Worm (Caenorhabditis elegans): ENCODE measurements around the gene dpm-3.

dpm-3 gene

DNA sequence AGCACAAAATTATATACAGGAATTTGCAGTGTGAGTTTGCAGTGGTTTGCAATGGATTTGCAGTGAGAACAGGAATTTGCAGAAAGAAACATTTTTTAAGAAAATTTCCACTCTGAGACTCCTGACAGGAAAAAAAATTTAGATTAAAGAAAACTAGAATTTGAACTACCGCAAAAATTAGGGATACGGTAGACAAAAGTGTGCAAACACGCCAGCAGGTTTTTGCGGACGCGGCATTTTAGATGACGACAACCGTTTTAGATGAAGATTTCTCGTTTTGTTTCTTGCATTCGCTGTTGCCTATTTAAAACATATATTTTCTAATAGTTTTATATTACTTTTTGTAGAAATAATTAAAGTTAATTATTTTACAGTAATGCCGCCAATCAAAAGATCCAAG, 19.5 kb upstream of the dpm-3 start, which contains the start of gene wdr-46 (continued):
- TF ChIP-seq nhr-28 (tag; optimal IDR thresholded peaks at IDR 0.05), result no peak
- TF ChIP-seq ham-2 (GFP tag; optimal IDR thresholded peaks at IDR 0.05), result no peak
- TF ChIP-seq ces-1 (GFP tag; optimal IDR thresholded peaks at IDR 0.05), result peak; percentile 86
- TF ChIP-seq ceh-43 (GFP tag; optimal IDR thresholded peaks at IDR 0.05), result peak; percentile 31
- TF ChIP-seq drap-1 (GFP tag; optimal IDR thresholded peaks at IDR 0.05), result no peak
- no peak for TF ChIP-seq elt-1 (tag; optimal IDR thresholded peaks at IDR 0.05; ENCODE audit: borderline replicate concordance, insufficient read depth)
- no peak for TF ChIP-seq sem-2 (GFP tag; optimal IDR thresholded peaks at IDR 0.05)
- peak; percentile 29 for TF ChIP-seq unc-62 (GFP tag; optimal IDR thresholded peaks at IDR 0.05)
- no peak for TF ChIP-seq nhr-76 (tag; optimal IDR thresholded peaks at IDR 0.05)
- peak; percentile 8 for TF ChIP-seq ceh-39 (tag; optimal IDR thresholded peaks at IDR 0.05)

DNA sequence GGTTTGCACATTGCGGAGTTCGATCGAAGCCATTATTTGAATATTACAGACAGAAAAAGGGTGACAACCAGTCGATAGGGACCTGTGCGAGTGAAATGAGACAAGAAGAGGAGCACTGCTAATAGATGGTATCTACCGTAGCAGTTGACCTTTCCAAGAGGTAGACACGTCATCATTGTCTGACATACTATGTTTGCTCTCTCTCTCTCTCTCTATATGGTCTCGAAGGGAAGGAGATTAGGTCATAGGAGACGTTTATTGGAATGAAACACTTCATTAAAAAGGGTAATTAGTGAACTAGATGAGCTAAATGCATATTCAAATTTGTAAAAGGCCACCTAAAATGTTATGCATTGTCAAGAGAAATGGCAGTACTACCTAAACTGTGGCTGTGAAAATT, 15.4 kb upstream of the dpm-3 start, which contains the start of gene atz-1:
TSS of gene atz-1 (minus strand) at position 101 of the 400 bp plus-strand sequence.
- TF ChIP-seq lin-13 (tag; optimal IDR thresholded peaks at IDR 0.05) (no peak), nhr-2 (tag; optimal IDR thresholded peaks at IDR 0.05) (peak; percentile 80), ceh-39 (tag; optimal IDR thresholded peaks at IDR 0.05) (peak; percentile 36)

DNA sequence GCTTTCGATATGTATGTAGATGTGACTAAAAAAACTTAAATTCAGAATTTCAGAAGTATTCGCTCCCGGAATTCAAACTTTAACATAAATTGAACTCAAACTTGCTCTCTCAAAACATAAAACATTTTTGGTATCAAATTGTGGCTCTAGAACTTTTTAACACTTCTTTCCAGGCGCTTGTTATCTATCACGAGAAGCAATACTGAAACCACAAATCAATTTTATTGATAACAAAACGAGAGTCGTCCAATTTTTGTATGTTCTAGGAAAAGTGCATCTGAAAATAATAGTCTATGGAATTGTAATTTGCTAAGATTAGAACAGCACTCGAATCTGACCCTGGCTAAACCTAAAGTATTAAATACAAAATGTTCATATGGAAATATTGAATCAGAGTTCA, 12.5 kb upstream of the dpm-3 start:
- TF ChIP-seq unc-39 (tag; optimal IDR thresholded peaks at IDR 0.05) (no peak), elt-3 (tag; optimal IDR thresholded peaks at IDR 0.05) (no peak), ces-1 (GFP tag; optimal IDR thresholded peaks at IDR 0.05) (no peak), flh-1 (GFP tag; optimal IDR thresholded peaks at IDR 0.05) (no peak), nhr-2 (tag; optimal IDR thresholded peaks at IDR 0.05) (no peak), ham-2 (GFP tag; optimal IDR thresholded peaks at IDR 0.05) (no peak), tbx-8 (GFP tag; optimal IDR thresholded peaks at IDR 0.05) (no peak)

DNA sequence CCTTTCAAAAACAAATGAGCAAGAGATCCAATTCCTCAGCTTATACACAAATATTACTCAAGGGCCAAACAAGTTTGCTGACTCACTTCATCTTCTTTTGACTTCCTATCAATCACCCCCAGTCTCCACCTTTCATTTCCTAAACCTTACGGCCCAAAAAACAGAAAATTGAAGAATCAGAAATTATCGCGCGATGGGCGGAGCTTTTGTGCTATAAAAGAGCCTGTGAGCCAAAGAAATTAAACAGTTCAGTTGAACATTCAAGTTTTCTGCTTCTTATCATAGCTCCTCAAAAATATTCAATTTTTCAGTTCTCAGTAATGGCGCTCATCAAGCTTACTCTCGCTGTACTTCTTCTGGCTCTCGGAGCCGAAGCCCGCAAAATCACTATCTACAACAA, 11.6 kb upstream of the dpm-3 start, which contains the start of gene thn-1:
TSS of gene thn-1 (plus strand) at position 301 of the 400 bp plus-strand sequence.
- no peak for TF ChIP-seq drap-1 (GFP tag; optimal IDR thresholded peaks at IDR 0.05)
- TF ChIP-seq ces-1 (GFP tag; optimal IDR thresholded peaks at IDR 0.05), result no peak
- TF ChIP-seq zip-8 (tag; optimal IDR thresholded peaks at IDR 0.05), result no peak
- TF ChIP-seq unc-120 (tag; optimal IDR thresholded peaks at IDR 0.05; ENCODE audit: poor library complexity, severe bottlenecking), result no peak
- TF ChIP-seq ztf-11 (tag; optimal IDR thresholded peaks at IDR 0.05), result no peak
- no peak for TF ChIP-seq blmp-1 (tag; optimal IDR thresholded peaks at IDR 0.05)
- TF ChIP-seq mab-5 (tag; optimal IDR thresholded peaks at IDR 0.05), result no peak
- TF ChIP-seq elt-1 (tag; optimal IDR thresholded peaks at IDR 0.05; ENCODE audit: borderline replicate concordance, insufficient read depth), result no peak
- no peak for TF ChIP-seq lin-32 (GFP tag; optimal IDR thresholded peaks at IDR 0.05)
- TF ChIP-seq mep-1 (tag; optimal IDR thresholded peaks at IDR 0.05), result no peak
- TF ChIP-seq sptf-1 (tag; optimal IDR thresholded peaks at IDR 0.05), result no peak
- no peak for TF ChIP-seq unc-62 (GFP tag; optimal IDR thresholded peaks at IDR 0.05)
- no peak for TF ChIP-seq lsy-2 (tag; optimal IDR thresholded peaks at IDR 0.05)
- no peak for TF ChIP-seq bed-3 (GFP tag; optimal IDR thresholded peaks at IDR 0.05)
- no peak for TF ChIP-seq cnd-1 (tag; optimal IDR thresholded peaks at IDR 0.05)
- TF ChIP-seq nhr-76 (tag; optimal IDR thresholded peaks at IDR 0.05), result no peak
- TF ChIP-seq ham-2 (GFP tag; optimal IDR thresholded peaks at IDR 0.05), result no peak
- TF ChIP-seq hlh-1 (tag; optimal IDR thresholded peaks at IDR 0.05), result no peak

DNA sequence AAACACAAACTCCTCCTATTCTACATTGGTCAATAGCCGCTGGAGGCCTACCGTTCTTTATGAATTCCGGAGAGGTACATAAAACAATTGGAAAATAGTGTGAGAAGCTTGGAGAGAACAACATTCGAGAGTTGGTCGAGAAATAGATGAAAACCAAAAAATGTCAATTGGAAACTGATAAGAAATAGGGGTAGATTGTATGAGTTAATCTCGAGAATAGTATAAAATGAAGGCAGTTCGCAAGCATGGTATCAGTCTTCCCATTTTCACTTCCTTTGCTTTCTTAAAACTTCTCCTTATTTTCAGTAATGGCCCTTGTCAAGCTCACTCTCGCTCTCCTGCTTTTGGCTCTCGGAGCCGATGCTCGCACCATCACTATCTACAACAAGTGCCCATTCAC, 8.5 kb upstream of the dpm-3 start, which contains the start of gene thn-2:
TSS of gene thn-2 (plus strand) at position 307 of the 400 bp plus-strand sequence.
- TF ChIP-seq elt-1 (tag; optimal IDR thresholded peaks at IDR 0.05; ENCODE audit: borderline replicate concordance, insufficient read depth), result no peak
- TF ChIP-seq cnd-1 (tag; optimal IDR thresholded peaks at IDR 0.05), result no peak
- TF ChIP-seq flh-1 (GFP tag; optimal IDR thresholded peaks at IDR 0.05), result no peak
- TF ChIP-seq nhr-76 (tag; optimal IDR thresholded peaks at IDR 0.05), result no peak
- TF ChIP-seq drap-1 (GFP tag; optimal IDR thresholded peaks at IDR 0.05), result no peak
- TF ChIP-seq snpc-4 (tag; optimal IDR thresholded peaks at IDR 0.05), result no peak
- no peak for TF ChIP-seq mab-5 (tag; optimal IDR thresholded peaks at IDR 0.05)
- TF ChIP-seq nhr-12 (tag; optimal IDR thresholded peaks at IDR 0.05), result no peak
- TF ChIP-seq ztf-11 (tag; optimal IDR thresholded peaks at IDR 0.05), result no peak
- no peak for TF ChIP-seq ceh-39 (tag; optimal IDR thresholded peaks at IDR 0.05)
- TF ChIP-seq hlh-1 (tag; optimal IDR thresholded peaks at IDR 0.05), result no peak
- TF ChIP-seq M03D4.4 (tag; optimal IDR thresholded peaks at IDR 0.05), result no peak
- no peak for TF ChIP-seq sem-2 (GFP tag; optimal IDR thresholded peaks at IDR 0.05)
- no peak for TF ChIP-seq zip-8 (tag; optimal IDR thresholded peaks at IDR 0.05)
- no peak for TF ChIP-seq elt-3 (tag; optimal IDR thresholded peaks at IDR 0.05)
- TF ChIP-seq unc-62 (GFP tag; optimal IDR thresholded peaks at IDR 0.05), result no peak
- no peak for TF ChIP-seq unc-39 (tag; optimal IDR thresholded peaks at IDR 0.05)
- no peak for TF ChIP-seq ceh-43 (GFP tag; optimal IDR thresholded peaks at IDR 0.05)
- no peak for TF ChIP-seq lin-13 (tag; optimal IDR thresholded peaks at IDR 0.05)
